Worm (Caenorhabditis elegans) whole organism, L2 larva: ENCODE measurements around the gene str-108.

Source experiments
- R02D3.7 ChIP-seq: fragments of 150-350 bp; optimal IDR thresholded peaks from 2 replicates; lab custom pipeline; 2014; ENCODE audit warnings: missing biosample characterization, missing genetic modification characterization
- Y55F3AM.14 ChIP-seq: fragments of 200-800 bp; sonication (Bioruptor generic); optimal IDR thresholded peaks from 2 replicates; lab custom pipeline; 2018; ENCODE audit warnings: mild to moderate bottlenecking, missing genetic modification characterization, missing compliant biosample characterization
- ZK546.5 ChIP-seq: sonication (generic microtip); optimal IDR thresholded peaks from 2 replicates; lab custom pipeline; 2017; ENCODE audit warnings: missing biosample characterization, missing genetic modification characterization
- alr-1 ChIP-seq: fragments of 150-350 bp; optimal IDR thresholded peaks from 2 replicates; lab custom pipeline; 2014; ENCODE audit warnings: missing biosample characterization, missing genetic modification characterization
- aly-2 ChIP-seq: fragments of 150-350 bp; optimal IDR thresholded peaks from 2 replicates; lab custom pipeline; 2014; ENCODE audit warnings: missing biosample characterization, missing genetic modification characterization
- ama-1 ChIP-seq: fragments of 150-350 bp; optimal IDR thresholded peaks from 2 replicates; lab custom pipeline; 2018; ENCODE audit warnings: inconsistent platforms
- ceh-16 ChIP-seq: fragments of 150-350 bp; optimal IDR thresholded peaks from 2 replicates; lab custom pipeline; 2014; ENCODE audit warnings: missing biosample characterization, missing genetic modification characterization
- ceh-82 ChIP-seq: fragments of 150-350 bp; optimal IDR thresholded peaks from 2 replicates; lab custom pipeline; 2014; ENCODE audit warnings: missing biosample characterization, missing genetic modification characterization
- crh-2 ChIP-seq: sonication (generic microtip); optimal IDR thresholded peaks from 2 replicates; lab custom pipeline; 2017; ENCODE audit warnings: missing biosample characterization, missing genetic modification characterization
- elt-3 ChIP-seq: sonication (generic microtip); optimal IDR thresholded peaks from 2 replicates; lab custom pipeline; 2017; ENCODE audit warnings: missing biosample characterization, missing genetic modification characterization
- fos-1 ChIP-seq: fragments of 150-350 bp; optimal IDR thresholded peaks from 2 replicates; lab custom pipeline; 2014; ENCODE audit warnings: missing biosample characterization, missing genetic modification characterization
- gmeb-1 ChIP-seq: fragments of 150-350 bp; optimal IDR thresholded peaks from 2 replicates; lab custom pipeline; 2014; ENCODE audit warnings: missing biosample characterization, missing genetic modification characterization
- lin-11 ChIP-seq: fragments of 150-350 bp; sonication (generic microtip); optimal IDR thresholded peaks from 2 replicates; lab custom pipeline; 2014; ENCODE audit warnings: missing biosample characterization, missing genetic modification characterization, inconsistent platforms, mixed read lengths
- lin-39 ChIP-seq: fragments of 150-350 bp; optimal IDR thresholded peaks from 2 replicates; lab custom pipeline; 2014; ENCODE audit warnings: missing biosample characterization, missing genetic modification reagents, missing genetic modification characterization
- mdl-1 ChIP-seq, 2 experiments: fragments of 150-350 bp in 1 of 2; sonication (generic microtip) in 1 of 2; optimal IDR thresholded peaks; 2 replicates each; lab custom pipeline; 2017; ENCODE audit warnings: missing biosample characterization in 2 of 2, missing genetic modification characterization in 2 of 2
- nhr-10 ChIP-seq: sonication (generic microtip); optimal IDR thresholded peaks from 2 replicates; lab custom pipeline; 2017; ENCODE audit warnings: missing biosample characterization, missing genetic modification characterization
- nhr-129 ChIP-seq: fragments of 150-350 bp; optimal IDR thresholded peaks from 2 replicates; lab custom pipeline; 2014; ENCODE audit warnings: missing biosample characterization, missing genetic modification characterization
- nhr-21 ChIP-seq: fragments of 150-350 bp; optimal IDR thresholded peaks from 2 replicates; lab custom pipeline; 2014; ENCODE audit warnings: missing biosample characterization, missing genetic modification characterization
- nhr-23 ChIP-seq: fragments of 150-350 bp; optimal IDR thresholded peaks from 2 replicates; lab custom pipeline; 2014; ENCODE audit warnings: missing biosample characterization, missing genetic modification reagents, missing genetic modification characterization
- nhr-237 ChIP-seq: fragments of 150-350 bp; optimal IDR thresholded peaks from 2 replicates; lab custom pipeline; 2014; ENCODE audit warnings: missing biosample characterization, missing genetic modification characterization
- nhr-6 ChIP-seq: fragments of 150-350 bp; optimal IDR thresholded peaks from 2 replicates; lab custom pipeline; 2014; ENCODE audit warnings: missing biosample characterization, missing genetic modification characterization
- peb-1 ChIP-seq: fragments of 150-350 bp; optimal IDR thresholded peaks from 2 replicates; lab custom pipeline; 2014; ENCODE audit warnings: missing biosample characterization, missing genetic modification characterization
- sem-4 ChIP-seq: fragments of 150-350 bp; optimal IDR thresholded peaks from 2 replicates; lab custom pipeline; 2014; ENCODE audit warnings: missing biosample characterization, missing genetic modification reagents, missing genetic modification characterization
- sma-3 ChIP-seq: sonication (generic microtip); optimal IDR thresholded peaks from 2 replicates; lab custom pipeline; 2016; ENCODE audit warnings: missing genetic modification reagents, missing genetic modification characterization, missing compliant biosample characterization
- snpc-4 ChIP-seq: fragments of 150-350 bp; optimal IDR thresholded peaks from 2 replicates; lab custom pipeline; 2014; ENCODE audit warnings: missing biosample characterization, missing genetic modification characterization
- unc-55 ChIP-seq: fragments of 150-350 bp; sonication (generic microtip); optimal IDR thresholded peaks from 3 replicates; lab custom pipeline; 2014; ENCODE audit warnings: missing biosample characterization, missing genetic modification reagents, missing genetic modification characterization
- zag-1 ChIP-seq: fragments of 150-350 bp; optimal IDR thresholded peaks from 2 replicates; lab custom pipeline; 2014; ENCODE audit warnings: missing biosample characterization, missing genetic modification characterization
- ztf-11 ChIP-seq: sonication (generic microtip); optimal IDR thresholded peaks from 2 replicates; lab custom pipeline; 2017; ENCODE audit warnings: missing biosample characterization, missing genetic modification characterization

str-108 gene

DNA sequence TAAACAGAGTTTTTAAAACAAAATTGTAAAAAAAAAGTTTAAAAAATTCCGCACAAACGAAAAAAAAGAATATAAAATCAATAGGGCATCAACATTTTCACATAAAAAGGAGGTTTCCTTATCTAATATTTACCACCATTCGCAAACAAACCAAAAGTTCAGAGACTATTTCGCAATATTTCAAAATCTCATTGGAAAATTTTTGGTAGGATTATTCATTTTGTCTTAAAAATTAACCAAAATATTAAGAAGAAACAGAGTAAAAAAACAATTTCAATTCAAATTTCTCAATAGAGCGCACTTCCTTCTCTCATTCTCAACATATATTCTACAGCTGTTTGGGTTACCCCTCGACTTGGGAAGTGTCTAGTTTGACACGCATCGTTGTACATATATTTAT lies 5.9 kb upstream of the str-108 start:
- peak; percentile 83 for TF ChIP-seq nhr-129
- no peak for TF ChIP-seq nhr-10 (tag; lab: Kevin White, UChicago)
- no peak for TF ChIP-seq R02D3.7 (tag; lab: Kevin White, UChicago)
- TF ChIP-seq nhr-23 (tag; lab: Kevin White, UChicago) = no peak
- no peak for TF ChIP-seq sma-3 (GFP tag; lab: Kevin White, UChicago)
- no peak for TF ChIP-seq nhr-21 (tag; lab: Kevin White, UChicago)
- peak; percentile 62 for TF ChIP-seq fos-1 (tag; lab: Kevin White, UChicago)
- TF ChIP-seq nhr-6 (tag; lab: Kevin White, UChicago) = no peak
- TF ChIP-seq ceh-82 (tag; lab: Kevin White, UChicago) = no peak
- TF ChIP-seq unc-55 (GFP tag; lab: Kevin White, UChicago) = peak; percentile 56

- TF ChIP-seq alr-1 (tag; lab: Kevin White, UChicago) = no peak
- no peak for TF ChIP-seq ZK546.5 (tag; lab: Kevin White, UChicago)
Measured at ce11 chrV:16162124-16162735, 3.8 kb upstream of the str-108 start, which contains the start of the genes str-109 and F10A3.11. TSS of gene str-109 (minus strand) at chrV:16162224. TSS of gene F10A3.11 (plus strand) at chrV:16162685.

- no peak for TF ChIP-seq aly-2 (tag; lab: Kevin White, UChicago)
- no peak for TF ChIP-seq zag-1 (tag; lab: Kevin White, UChicago)
- TF ChIP-seq, all 48 proteins: peak for 0
Measured at ce11 chrV:16163719-16164118, 2.3 kb upstream of the str-108 start, which contains the start of gene F10A3.12. TSS of gene F10A3.12 (plus strand) at chrV:16164019.

- TF ChIP-seq fos-1 (tag; lab: Kevin White, UChicago) (no peak), lin-11 (tag; lab: Kevin White, UChicago) (no peak), elt-3 (tag; lab: Kevin White, UChicago) (no peak), nhr-10 (tag; lab: Kevin White, UChicago) (no peak), nhr-237 (tag; lab: Kevin White, UChicago) (no peak), mdl-1 (tag; optimal IDR thresholded peaks at IDR 0.05; lab: Kevin White, UChicago) (no peak), crh-2 (tag; lab: Kevin White, UChicago) (no peak), Y55F3AM.14 (GFP tag; lab: Kevin White, UChicago) (no peak), snpc-4 (tag; lab: Kevin White, UChicago) (no peak), zag-1 (tag; lab: Kevin White, UChicago) (no peak), gmeb-1 (tag; lab: Kevin White, UChicago) (no peak)
- TF ChIP-seq, all 48 proteins: peak for 0
Measured at ce11 chrV:16169026-16169425, 3.0 kb downstream of the str-108 start, which contains the start of gene str-111. TSS of gene str-111 (minus strand) at chrV:16169126.

DNA sequence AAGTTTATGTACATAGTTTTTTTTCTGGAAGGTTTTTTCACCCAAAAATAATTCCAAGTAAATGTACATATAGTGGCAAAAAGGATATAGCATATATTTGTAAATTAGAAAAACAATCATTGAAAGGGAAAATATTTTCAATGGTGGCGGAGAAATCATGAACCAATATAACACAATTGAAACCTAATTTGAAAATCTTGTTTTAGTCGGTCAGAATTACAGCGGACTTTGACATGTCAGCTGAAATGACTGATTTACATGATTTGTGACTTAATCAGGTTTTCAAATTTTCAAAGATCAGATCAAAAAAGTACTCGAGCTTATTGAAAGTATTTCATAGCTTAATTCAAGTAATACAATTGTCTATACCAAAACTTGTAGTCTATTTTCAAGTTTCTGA lies 5.7 kb downstream of the str-108 start, which contains the start of gene K05D4.9:
Gene K05D4.9 (minus strand): TSS at position 101 of the 400 bp plus-strand sequence.
- no peak for TF ChIP-seq ceh-16
- no peak for TF ChIP-seq unc-55 (GFP tag; lab: Kevin White, UChicago)
- TF ChIP-seq gmeb-1 (tag; lab: Kevin White, UChicago) = no peak
- no peak for TF ChIP-seq ztf-11 (tag; lab: Kevin White, UChicago)
- TF ChIP-seq R02D3.7 (tag; lab: Kevin White, UChicago) = no peak
- no peak for TF ChIP-seq lin-39 (tag; lab: Kevin White, UChicago)
- TF ChIP-seq crh-2 (tag; lab: Kevin White, UChicago) = no peak
- no peak for TF ChIP-seq peb-1
- no peak for TF ChIP-seq sem-4 (tag; lab: Kevin White, UChicago)
- TF ChIP-seq aly-2 (tag; lab: Kevin White, UChicago) = no peak
- TF ChIP-seq ceh-82 (tag; lab: Kevin White, UChicago) = no peak
- no peak for TF ChIP-seq snpc-4 (tag; lab: Kevin White, UChicago)
- TF ChIP-seq, all 48 proteins: peak for 0

DNA sequence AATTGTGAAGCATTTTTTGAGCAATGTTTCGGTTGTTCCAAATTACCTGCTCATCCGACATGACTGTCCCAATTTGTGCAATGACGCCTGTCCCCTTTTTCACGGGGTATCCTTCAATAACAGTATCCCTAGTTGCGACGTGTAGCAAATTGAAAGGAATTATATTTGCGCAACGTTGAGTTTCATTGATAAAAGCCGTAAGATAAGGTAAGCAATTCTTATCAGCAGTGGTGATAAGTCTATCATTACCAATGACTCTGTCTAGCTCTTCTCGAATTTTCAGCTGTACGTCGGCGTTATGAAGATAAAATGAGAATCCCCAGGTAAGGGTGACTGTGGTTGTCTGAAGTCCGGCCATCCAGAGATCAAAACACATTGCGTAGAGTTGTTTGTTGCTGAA lies 8.1 kb downstream of the str-108 start:
- TF ChIP-seq R02D3.7 (tag; lab: Kevin White, UChicago) (no peak), fos-1 (tag; lab: Kevin White, UChicago) (peak; percentile 35), aly-2 (tag; lab: Kevin White, UChicago) (no peak)

- TF ChIP-seq ama-1 (lab: Kevin White, UChicago) = no peak
- TF ChIP-seq fos-1 (tag; lab: Kevin White, UChicago) = peak; percentile 65
- no peak for TF ChIP-seq sem-4 (tag; lab: Kevin White, UChicago)
Measured at ce11 chrV:16175227-16175626, 9.2 kb downstream of the str-108 start.
